Worm (Caenorhabditis elegans) whole organism, L2 larva: ENCODE measurements around the gene C16D9.3.

Experiments
- ama-1 ChIP-seq: fragments of 150-350 bp; optimal IDR thresholded peaks from 2 replicates; lab custom pipeline; 2018; ENCODE audit warnings: inconsistent platforms
- lin-13 ChIP-seq: fragments of 150-350 bp; optimal IDR thresholded peaks from 2 replicates; lab custom pipeline; 2014; ENCODE audit warnings: missing biosample characterization, missing genetic modification reagents, missing genetic modification characterization
- lin-39 ChIP-seq: fragments of 150-350 bp; optimal IDR thresholded peaks from 2 replicates; lab custom pipeline; 2014; ENCODE audit warnings: missing biosample characterization, missing genetic modification reagents, missing genetic modification characterization
- nhr-10 ChIP-seq: sonication (generic microtip); optimal IDR thresholded peaks from 2 replicates; lab custom pipeline; 2017; ENCODE audit warnings: missing biosample characterization, missing genetic modification characterization
- nhr-11 ChIP-seq: fragments of 150-350 bp; optimal IDR thresholded peaks from 2 replicates; lab custom pipeline; 2014; ENCODE audit warnings: missing biosample characterization, missing genetic modification characterization
- nhr-12 ChIP-seq: fragments of 150-350 bp; optimal IDR thresholded peaks from 2 replicates; lab custom pipeline; 2014; ENCODE audit warnings: missing biosample characterization, missing genetic modification characterization
- nhr-237 ChIP-seq: fragments of 150-350 bp; optimal IDR thresholded peaks from 2 replicates; lab custom pipeline; 2014; ENCODE audit warnings: missing biosample characterization, missing genetic modification characterization
- skn-1 ChIP-seq: sonication (generic microtip); optimal IDR thresholded peaks from 2 replicates; lab custom pipeline; 2017; ENCODE audit warnings: missing biosample characterization, missing genetic modification characterization
- sma-3 ChIP-seq: sonication (generic microtip); optimal IDR thresholded peaks from 2 replicates; lab custom pipeline; 2016; ENCODE audit warnings: missing genetic modification reagents, missing genetic modification characterization, missing compliant biosample characterization
- unc-39 ChIP-seq: fragments of 150-350 bp; optimal IDR thresholded peaks from 2 replicates; lab custom pipeline; 2014; ENCODE audit warnings: missing biosample characterization, missing genetic modification characterization
- unc-55 ChIP-seq: fragments of 150-350 bp; sonication (generic microtip); optimal IDR thresholded peaks from 3 replicates; lab custom pipeline; 2014; ENCODE audit warnings: missing biosample characterization, missing genetic modification reagents, missing genetic modification characterization
- ztf-11 ChIP-seq: sonication (generic microtip); optimal IDR thresholded peaks from 2 replicates; lab custom pipeline; 2017; ENCODE audit warnings: missing biosample characterization, missing genetic modification characterization
- ztf-4 ChIP-seq: fragments of 150-350 bp; optimal IDR thresholded peaks from 2 replicates; lab custom pipeline; 2014; ENCODE audit warnings: missing biosample characterization, missing genetic modification characterization

DNA sequence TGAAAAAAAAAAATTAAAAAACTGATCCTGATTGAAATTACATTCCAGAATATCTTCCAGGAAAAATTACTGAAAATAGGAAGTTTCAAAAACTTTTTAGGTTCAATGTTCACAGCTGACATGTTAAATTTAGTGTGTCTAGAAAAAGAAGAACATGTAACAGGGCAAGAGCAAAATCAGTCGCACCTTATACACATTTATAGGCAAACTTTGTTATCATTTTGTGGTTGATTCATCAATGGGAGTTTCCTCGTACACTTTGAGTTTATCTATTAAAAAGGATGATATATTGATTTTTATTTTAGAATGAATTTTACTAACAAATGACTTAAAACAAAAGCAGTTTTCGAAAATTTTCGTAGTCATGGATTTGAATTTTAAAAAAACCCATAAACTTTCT, 3.4 kb upstream of the C16D9.3 start:
- TF ChIP-seq nhr-11 (no peak), lin-13 (no peak), sma-3 (GFP tag; lab: Kevin White, UChicago) (no peak), unc-55 (no peak), unc-39 (tag; lab: Kevin White, UChicago) (no peak), nhr-12 (tag; lab: Kevin White, UChicago) (no peak), nhr-237 (tag; lab: Kevin White, UChicago) (no peak), nhr-10 (tag; lab: Kevin White, UChicago) (no peak), ztf-4 (no peak), ama-1 (lab: Kevin White, UChicago) (no peak), ztf-11 (tag; lab: Kevin White, UChicago) (no peak), skn-1 (tag; lab: Kevin White, UChicago) (no peak), lin-39 (tag; lab: Kevin White, UChicago) (no peak)
